Fruit fly (Drosophila melanogaster) whole organism, prepupa: ENCODE results near the gene CG5986.

Experiments used
- Blimp-1 ChIP-seq: fragments of 200-800 bp; sonication (Bioruptor generic); optimal IDR thresholded peaks from 3 replicates; lab custom pipeline; 2017; ENCODE audit warnings: missing biosample characterization, missing genetic modification characterization, mild to moderate bottlenecking, moderate library complexity, missing genetic modification reagents
- CG10631 ChIP-seq: fragments of 200-800 bp; sonication (Bioruptor generic); optimal IDR thresholded peaks from 2 replicates; lab custom pipeline; 2016; ENCODE audit warnings: missing biosample characterization, missing genetic modification characterization
- CG11294 ChIP-seq: fragments of 200-800 bp; sonication (Bioruptor generic); IDR thresholded peaks from 2 replicates; pipeline ENCODE4 v1.3.6; 2022; ENCODE audit warnings: missing biosample characterization, missing genetic modification characterization
- CG11762 ChIP-seq: fragments of 200-800 bp; sonication (Bioruptor generic); optimal IDR thresholded peaks from 3 replicates; lab custom pipeline; 2016; ENCODE audit warnings: missing biosample characterization, missing genetic modification characterization; ENCODE audit not compliant: insufficient read depth
- CG11902 ChIP-seq: fragments of 200-800 bp; sonication (Bioruptor generic); optimal IDR thresholded peaks from 3 replicates; lab custom pipeline; 2016; ENCODE audit warnings: missing biosample characterization, missing genetic modification characterization
- CG15336 ChIP-seq: fragments of 200-800 bp; sonication (Bioruptor generic); IDR thresholded peaks from 2 replicates; pipeline ENCODE4 v1.3.6; 2022; ENCODE audit warnings: missing biosample characterization, missing genetic modification characterization
- CG1621 ChIP-seq: fragments of 200-800 bp; sonication (Bioruptor generic); optimal IDR thresholded peaks from 3 replicates; lab custom pipeline; 2018; ENCODE audit warnings: missing biosample characterization, mild to moderate bottlenecking, missing genetic modification characterization
- CG16779 ChIP-seq: fragments of 200-800 bp; sonication (Bioruptor generic); optimal IDR thresholded peaks from 3 replicates; lab custom pipeline; 2017; ENCODE audit warnings: missing biosample characterization, mild to moderate bottlenecking, missing genetic modification characterization
- CG3032 ChIP-seq: fragments of 200-800 bp; optimal IDR thresholded peaks from 2 replicates; lab custom pipeline; 2019; ENCODE audit warnings: missing biosample characterization, mild to moderate bottlenecking, missing genetic modification characterization, moderate library complexity
- CG31627 ChIP-seq: fragments of 200-800 bp; sonication (Bioruptor generic); optimal IDR thresholded peaks from 3 replicates; lab custom pipeline; 2016; ENCODE audit warnings: missing biosample characterization, missing genetic modification characterization
- CG32006 ChIP-seq: fragments of 200-800 bp; sonication (Bioruptor generic); optimal IDR thresholded peaks from 3 replicates; lab custom pipeline; 2017; ENCODE audit warnings: missing biosample characterization, mild to moderate bottlenecking, missing genetic modification characterization
- CG34406 ChIP-seq: fragments of 200-800 bp; sonication (Bioruptor generic); optimal IDR thresholded peaks from 3 replicates; lab custom pipeline; 2016; ENCODE audit warnings: missing biosample characterization, missing genetic modification characterization
- CG4318 ChIP-seq: fragments of 200-800 bp; sonication (Bioruptor generic); optimal IDR thresholded peaks from 3 replicates; lab custom pipeline; 2017; ENCODE audit warnings: missing biosample characterization, mild to moderate bottlenecking, missing genetic modification characterization
- CG6163 ChIP-seq: fragments of 200-800 bp; sonication (Bioruptor generic); IDR thresholded peaks from 3 replicates; pipeline ENCODE4 v1.3.6; 2022; ENCODE audit warnings: missing biosample characterization, missing genetic modification characterization
- CG6276 ChIP-seq: fragments of 200-800 bp; sonication (Bioruptor generic); optimal IDR thresholded peaks from 2 replicates; lab custom pipeline; 2017; ENCODE audit warnings: missing biosample characterization, mild to moderate bottlenecking, missing genetic modification characterization
- CG6792 ChIP-seq: fragments of 200-800 bp; sonication (Bioruptor generic); optimal IDR thresholded peaks from 3 replicates; lab custom pipeline; 2016; ENCODE audit warnings: missing biosample characterization, missing genetic modification characterization
- CG6808 ChIP-seq: fragments of 200-800 bp; sonication (Bioruptor generic); optimal IDR thresholded peaks from 3 replicates; lab custom pipeline; 2017; ENCODE audit warnings: missing biosample characterization, missing genetic modification characterization, mild to moderate bottlenecking, moderate library complexity, missing genetic modification reagents
- CG6854 ChIP-seq: fragments of 200-800 bp; sonication (Bioruptor generic); optimal IDR thresholded peaks from 2 replicates; lab custom pipeline; 2017; ENCODE audit warnings: missing biosample characterization, mild to moderate bottlenecking, missing genetic modification characterization
- CG8119 ChIP-seq: fragments of 200-800 bp; sonication (Bioruptor generic); IDR thresholded peaks from 3 replicates; pipeline ENCODE4 v1.3.6; 2022; ENCODE audit warnings: missing biosample characterization, missing genetic modification characterization
- CG9139 ChIP-seq: fragments of 200-800 bp; sonication (Bioruptor generic); optimal IDR thresholded peaks from 3 replicates; lab custom pipeline; 2017; ENCODE audit warnings: missing biosample characterization, mild to moderate bottlenecking, missing genetic modification characterization
- Eip75B ChIP-seq: fragments of 200-800 bp; sonication (Bioruptor generic); optimal IDR thresholded peaks from 3 replicates; lab custom pipeline; 2016; ENCODE audit warnings: missing biosample characterization, missing genetic modification characterization
- Eip78C ChIP-seq: fragments of 200-800 bp; sonication (Bioruptor generic); peaks from one replicate; lab custom pipeline; 2016; ENCODE audit warnings: missing biosample characterization, missing genetic modification characterization
- Eip93F ChIP-seq: fragments of 200-800 bp; sonication (Bioruptor generic); optimal IDR thresholded peaks from 2 replicates; lab custom pipeline; 2016; ENCODE audit warnings: missing biosample characterization, mild to moderate bottlenecking, missing genetic modification characterization
- Ets21C ChIP-seq: fragments of 200-800 bp; sonication (Bioruptor generic); optimal IDR thresholded peaks from 3 replicates; lab custom pipeline; 2016; ENCODE audit warnings: missing biosample characterization, missing genetic modification characterization
- Ets96B ChIP-seq: fragments of 200-800 bp; optimal IDR thresholded peaks from 2 replicates; lab custom pipeline; 2019; ENCODE audit warnings: missing biosample characterization, mild to moderate bottlenecking, missing genetic modification characterization, moderate library complexity
- Gug ChIP-seq: fragments of 200-800 bp; sonication (Bioruptor generic); IDR thresholded peaks from 2 replicates; pipeline ENCODE4 v1.3.6; 2022; ENCODE audit warnings: missing biosample characterization, missing genetic modification characterization
- Hr38 ChIP-seq: sonication (Bioruptor generic); optimal IDR thresholded peaks from 2 replicates; lab custom pipeline; 2016; ENCODE audit warnings: missing biosample characterization, missing genetic modification characterization
- Hr39 ChIP-seq: fragments of 200-800 bp; sonication (Bioruptor generic); optimal IDR thresholded peaks from 2 replicates; lab custom pipeline; 2016; ENCODE audit warnings: missing biosample characterization, missing genetic modification characterization
- Hr4 ChIP-seq: fragments of 200-800 bp; sonication (Bioruptor generic); optimal IDR thresholded peaks from 3 replicates; lab custom pipeline; 2016; ENCODE audit warnings: missing biosample characterization, missing genetic modification characterization
- Lpt ChIP-seq: fragments of 200-800 bp; sonication (Bioruptor generic); optimal IDR thresholded peaks from 3 replicates; lab custom pipeline; 2016; ENCODE audit warnings: missing biosample characterization, missing genetic modification characterization
- Met ChIP-seq: fragments of 200-800 bp; sonication (Bioruptor generic); optimal IDR thresholded peaks from 3 replicates; lab custom pipeline; 2016; ENCODE audit warnings: missing biosample characterization, missing genetic modification characterization
- OdsH ChIP-seq: fragments of 200-800 bp; sonication (Bioruptor generic); optimal IDR thresholded peaks from 3 replicates; lab custom pipeline; 2016; ENCODE audit warnings: missing biosample characterization, missing genetic modification characterization
- Sox102F ChIP-seq: fragments of 200-800 bp; sonication (Bioruptor generic); optimal IDR thresholded peaks from 2 replicates; lab custom pipeline; 2016; ENCODE audit warnings: missing biosample characterization, mild to moderate bottlenecking, missing genetic modification characterization
- Sox14 ChIP-seq: fragments of 200-800 bp; sonication (Bioruptor generic); optimal IDR thresholded peaks from 3 replicates; lab custom pipeline; 2016; ENCODE audit warnings: missing biosample characterization, missing genetic modification characterization
- Sox15 ChIP-seq: fragments of 200-800 bp; sonication (Bioruptor generic); optimal IDR thresholded peaks from 3 replicates; lab custom pipeline; 2016; ENCODE audit warnings: missing biosample characterization, missing genetic modification characterization
- acj6 ChIP-seq: fragments of 200-800 bp; sonication (Bioruptor generic); optimal IDR thresholded peaks from 3 replicates; lab custom pipeline; 2016; ENCODE audit warnings: missing biosample characterization, missing genetic modification characterization
- cyc ChIP-seq: fragments of 200-800 bp; sonication (Bioruptor generic); optimal IDR thresholded peaks from 3 replicates; lab custom pipeline; 2016; ENCODE audit warnings: missing biosample characterization, missing genetic modification characterization
- dac ChIP-seq: fragments of 200-800 bp; sonication (Bioruptor generic); optimal IDR thresholded peaks from 2 replicates; lab custom pipeline; 2017; ENCODE audit warnings: missing biosample characterization, mild to moderate bottlenecking, missing genetic modification characterization
- dsx ChIP-seq: fragments of 200-800 bp; optimal IDR thresholded peaks from 3 replicates; lab custom pipeline; 2019; ENCODE audit warnings: missing biosample characterization, mild to moderate bottlenecking, missing genetic modification characterization, moderate library complexity; ENCODE audit not compliant: poor library complexity, severe bottlenecking
- eg ChIP-seq: fragments of 200-800 bp; sonication (Bioruptor generic); IDR thresholded peaks from 3 replicates; pipeline ENCODE4 v1.3.6; 2022; ENCODE audit warnings: missing biosample characterization, missing genetic modification characterization
- esn ChIP-seq: fragments of 200-800 bp; sonication (Bioruptor generic); optimal IDR thresholded peaks from 2 replicates; lab custom pipeline; 2016; ENCODE audit warnings: missing biosample characterization, mild to moderate bottlenecking, missing genetic modification characterization, moderate library complexity
- fd85E ChIP-seq: fragments of 200-800 bp; sonication (Bioruptor generic); optimal IDR thresholded peaks from 3 replicates; lab custom pipeline; 2016; ENCODE audit warnings: missing biosample characterization, missing genetic modification characterization
- lz ChIP-seq: fragments of 200-800 bp; sonication (Bioruptor generic); optimal IDR thresholded peaks from 3 replicates; lab custom pipeline; 2016; ENCODE audit warnings: missing biosample characterization, missing genetic modification characterization
- salr ChIP-seq, 2 experiments: fragments of 200-800 bp; sonication (Bioruptor generic); optimal IDR thresholded peaks; 3 replicates each; lab custom pipeline; 2016 to 2018; ENCODE audit warnings: missing biosample characterization in 2 of 2, missing genetic modification characterization in 2 of 2, mild to moderate bottlenecking in 1 of 2
- svp ChIP-seq: fragments of 200-800 bp; sonication (Bioruptor generic); peaks from one replicate; lab custom pipeline; 2016; ENCODE audit warnings: missing biosample characterization, missing genetic modification characterization
- topi ChIP-seq: fragments of 200-800 bp; sonication (Bioruptor generic); optimal IDR thresholded peaks from 3 replicates; lab custom pipeline; 2016; ENCODE audit warnings: missing biosample characterization, missing genetic modification characterization
- vri ChIP-seq: fragments of 200-800 bp; sonication (Bioruptor generic); optimal IDR thresholded peaks from 3 replicates; lab custom pipeline; 2016; ENCODE audit warnings: missing biosample characterization, mild to moderate bottlenecking, missing genetic modification characterization

The CG5986 gene

DNA sequence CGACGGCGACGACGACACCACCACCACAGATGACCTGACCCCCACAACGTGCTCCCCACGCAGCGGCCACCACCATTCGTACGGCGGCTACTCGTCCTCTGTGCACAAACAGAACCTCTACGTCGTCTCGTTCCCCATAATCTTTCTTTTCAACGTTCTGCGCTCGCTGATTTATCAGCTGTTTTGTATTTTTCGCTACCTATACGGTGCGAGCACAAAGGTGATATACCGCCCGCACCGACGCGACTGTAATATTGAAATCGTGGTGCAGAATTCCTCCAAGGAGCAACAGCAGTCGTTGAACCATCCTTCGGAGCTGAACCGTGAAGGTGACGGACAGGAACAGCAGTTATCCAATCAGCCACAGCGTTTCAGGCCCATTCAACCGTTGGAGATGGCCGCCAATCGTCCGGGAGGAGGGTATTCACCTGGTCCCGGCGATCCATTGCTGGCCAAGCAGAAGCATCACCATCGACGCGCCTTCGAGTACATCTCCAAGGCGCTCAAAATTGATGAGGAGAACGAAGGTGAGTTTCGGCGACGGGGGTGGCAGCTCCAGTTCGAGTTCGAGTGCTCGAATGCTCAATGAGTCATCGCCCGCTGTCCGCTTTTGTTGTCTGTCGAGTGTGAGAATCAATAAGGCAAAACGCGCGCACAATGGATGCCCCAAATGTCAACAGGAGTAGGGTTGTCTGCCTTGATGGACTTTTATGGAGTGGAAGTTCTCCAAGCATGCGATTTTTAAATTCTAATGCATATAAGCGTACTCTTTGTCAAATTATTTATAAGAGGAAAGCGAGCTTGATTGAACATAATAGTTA, 8.6 kb upstream of the CG5986 start, which contains the start of gene Miro (continued):
- TF ChIP-seq Sox15 (no peak), CG6276 (GFP tag; lab: Kevin White, UChicago) (no peak), CG9139 (GFP tag; lab: Kevin White, UChicago) (no peak), CG10631 (no peak), CG3032 (no peak), Blimp-1 (GFP tag; lab: Kevin White, UChicago) (no peak), CG1621 (tag; lab: Kevin White, UChicago) (no peak), acj6 (GFP tag; lab: Kevin White, UChicago) (no peak), Met (GFP tag; lab: Kevin White, UChicago) (no peak), Sox102F (GFP tag; lab: Kevin White, UChicago) (peak; percentile 50), CG6854 (GFP tag; lab: Kevin White, UChicago) (no peak), esn (GFP tag; lab: Kevin White, UChicago) (peak; percentile 33), Hr39 (GFP tag; lab: Kevin White, UChicago) (no peak), dsx (GFP tag; lab: Kevin White, UChicago) (no peak), Sox14 (GFP tag; lab: Kevin White, UChicago) (peak; percentile 57), Eip93F (no peak)

DNA sequence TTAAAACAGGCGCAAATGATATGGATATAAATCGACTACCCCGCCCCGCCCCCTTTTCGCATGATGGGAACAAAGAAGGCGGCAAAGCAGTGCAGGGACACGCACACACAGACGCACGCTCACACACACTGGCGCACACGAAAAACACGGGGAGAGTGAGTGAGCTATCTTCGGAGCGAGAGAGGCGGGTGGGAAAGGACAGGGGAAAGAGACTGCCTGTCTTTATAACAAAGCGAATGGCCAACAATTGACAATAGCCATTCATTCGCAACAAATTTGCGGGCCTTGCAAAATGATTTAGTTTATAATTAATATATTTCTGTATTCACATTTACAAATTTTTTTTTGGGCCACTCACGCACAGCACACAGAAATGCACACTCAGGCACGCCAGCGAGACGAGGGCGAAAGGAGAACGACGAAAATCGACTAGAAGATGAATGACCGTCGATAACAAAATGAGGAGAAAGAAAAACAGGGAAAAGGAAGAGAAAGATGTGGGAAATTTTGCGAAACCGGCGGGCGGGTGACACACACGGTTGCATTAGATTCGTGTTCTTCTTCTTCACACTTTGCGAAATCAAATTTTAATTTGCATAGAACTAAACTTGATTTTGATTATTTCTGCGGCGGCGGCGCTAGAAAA, 887 bp upstream of the CG5986 start:
- TF ChIP-seq CG3032 (no peak), fd85E (GFP tag; lab: Kevin White, UChicago) (no peak), lz (GFP tag; lab: Kevin White, UChicago) (no peak), CG6854 (GFP tag; lab: Kevin White, UChicago) (no peak), CG15336 (GFP tag; lab: Robert Waterston, UW) (no peak; the same call in 1 of the 2 replicates), Lpt (GFP tag; lab: Kevin White, UChicago) (no peak), Sox102F (GFP tag; lab: Kevin White, UChicago) (no peak), CG11902 (no peak), Sox15 (no peak), CG11762 (no peak), CG6163 (GFP tag; lab: Robert Waterston, UW) (peak; percentile 58; the same call in 2 of the 3 replicates), Gug (GFP tag; lab: Robert Waterston, UW) (no peak), dac (GFP tag; lab: Kevin White, UChicago) (no peak), CG6792 (GFP tag; lab: Kevin White, UChicago) (no peak), Eip78C (peak; percentile 83), salr (GFP tag; optimal IDR thresholded peaks at IDR 0.05; lab: Kevin White, UChicago) (no peak), Ets21C (GFP tag; lab: Kevin White, UChicago) (no peak), vri (GFP tag; lab: Kevin White, UChicago) (peak; percentile 21), CG11294 (GFP tag; lab: Robert Waterston, UW) (no peak), topi (GFP tag; lab: Kevin White, UChicago) (peak; percentile 18), dsx (GFP tag; lab: Kevin White, UChicago) (no peak), CG16779 (tag; lab: Kevin White, UChicago) (no peak), CG9139 (GFP tag; lab: Kevin White, UChicago) (no peak), CG1621 (tag; lab: Kevin White, UChicago) (peak; percentile 2), Ets96B (no peak), eg (no peak), CG31627 (GFP tag; lab: Kevin White, UChicago) (no peak), OdsH (no peak), svp (GFP tag; lab: Kevin White, UChicago) (peak; percentile 86), CG4318 (GFP tag; lab: Kevin White, UChicago) (no peak), Hr4 (no peak), Hr39 (GFP tag; lab: Kevin White, UChicago) (no peak), CG34406 (GFP tag; lab: Kevin White, UChicago) (no peak), Eip75B (GFP tag; lab: Kevin White, UChicago) (peak; percentile 5), cyc (GFP tag; lab: Kevin White, UChicago) (no peak), CG8119 (no peak), CG6808 (GFP tag; lab: Kevin White, UChicago) (no peak), CG32006 (GFP tag; lab: Kevin White, UChicago) (no peak), Hr38 (no peak)
